Worm (Caenorhabditis elegans) whole organism, L2 larva: ENCODE results near the gene moma-1.

Source experiments
- C34F6.9 ChIP-seq: fragments of 150-350 bp; optimal IDR thresholded peaks from 2 replicates; lab custom pipeline; 2014; ENCODE audit warnings: missing biosample characterization, missing genetic modification characterization
- R02D3.7 ChIP-seq: fragments of 150-350 bp; optimal IDR thresholded peaks from 2 replicates; lab custom pipeline; 2014; ENCODE audit warnings: missing biosample characterization, missing genetic modification characterization
- Y55F3AM.14 ChIP-seq: fragments of 200-800 bp; sonication (Bioruptor generic); optimal IDR thresholded peaks from 2 replicates; lab custom pipeline; 2018; ENCODE audit warnings: mild to moderate bottlenecking, missing genetic modification characterization, missing compliant biosample characterization
- ZK546.5 ChIP-seq: sonication (generic microtip); optimal IDR thresholded peaks from 2 replicates; lab custom pipeline; 2017; ENCODE audit warnings: missing biosample characterization, missing genetic modification characterization
- alr-1 ChIP-seq: fragments of 150-350 bp; optimal IDR thresholded peaks from 2 replicates; lab custom pipeline; 2014; ENCODE audit warnings: missing biosample characterization, missing genetic modification characterization
- aly-2 ChIP-seq: fragments of 150-350 bp; optimal IDR thresholded peaks from 2 replicates; lab custom pipeline; 2014; ENCODE audit warnings: missing biosample characterization, missing genetic modification characterization
- ama-1 ChIP-seq: fragments of 150-350 bp; optimal IDR thresholded peaks from 2 replicates; lab custom pipeline; 2018; ENCODE audit warnings: inconsistent platforms
- blmp-1 ChIP-seq: sonication (generic microtip); optimal IDR thresholded peaks from 2 replicates; lab custom pipeline; 2017; ENCODE audit warnings: missing genetic modification characterization, mild to moderate bottlenecking, missing compliant biosample characterization, antibody characterized with exemption, moderate library complexity; ENCODE audit not compliant: insufficient read depth
- ceh-16 ChIP-seq: fragments of 150-350 bp; optimal IDR thresholded peaks from 2 replicates; lab custom pipeline; 2014; ENCODE audit warnings: missing biosample characterization, missing genetic modification characterization
- crh-2 ChIP-seq: sonication (generic microtip); optimal IDR thresholded peaks from 2 replicates; lab custom pipeline; 2017; ENCODE audit warnings: missing biosample characterization, missing genetic modification characterization
- dmd-4 ChIP-seq: sonication (generic microtip); optimal IDR thresholded peaks from 2 replicates; lab custom pipeline; 2017; ENCODE audit warnings: missing biosample characterization, missing genetic modification characterization
- egl-27 ChIP-seq: sonication (generic microtip); optimal IDR thresholded peaks from 3 replicates; lab custom pipeline; 2017; ENCODE audit warnings: missing biosample characterization, missing genetic modification reagents, missing genetic modification characterization
- elt-1 ChIP-seq: fragments of 150-350 bp; optimal IDR thresholded peaks from 2 replicates; lab custom pipeline; 2014; ENCODE audit warnings: missing biosample characterization, missing genetic modification characterization
- elt-3 ChIP-seq: sonication (generic microtip); optimal IDR thresholded peaks from 2 replicates; lab custom pipeline; 2017; ENCODE audit warnings: missing biosample characterization, missing genetic modification characterization
- fos-1 ChIP-seq: fragments of 150-350 bp; optimal IDR thresholded peaks from 2 replicates; lab custom pipeline; 2014; ENCODE audit warnings: missing biosample characterization, missing genetic modification characterization
- gmeb-1 ChIP-seq: fragments of 150-350 bp; optimal IDR thresholded peaks from 2 replicates; lab custom pipeline; 2014; ENCODE audit warnings: missing biosample characterization, missing genetic modification characterization
- lin-11 ChIP-seq: fragments of 150-350 bp; sonication (generic microtip); optimal IDR thresholded peaks from 2 replicates; lab custom pipeline; 2014; ENCODE audit warnings: missing biosample characterization, missing genetic modification characterization, inconsistent platforms, mixed read lengths
- lin-13 ChIP-seq: fragments of 150-350 bp; optimal IDR thresholded peaks from 2 replicates; lab custom pipeline; 2014; ENCODE audit warnings: missing biosample characterization, missing genetic modification reagents, missing genetic modification characterization
- lin-39 ChIP-seq: fragments of 150-350 bp; optimal IDR thresholded peaks from 2 replicates; lab custom pipeline; 2014; ENCODE audit warnings: missing biosample characterization, missing genetic modification reagents, missing genetic modification characterization
- lsy-2 ChIP-seq, 2 experiments: fragments of 150-350 bp in 1 of 2; sonication (generic microtip) in 1 of 2; optimal IDR thresholded peaks; 2 replicates each; lab custom pipeline; 2014 to 2017; ENCODE audit warnings: missing biosample characterization in 2 of 2, missing genetic modification characterization in 2 of 2
- mab-5 ChIP-seq: fragments of 150-350 bp; optimal IDR thresholded peaks from 2 replicates; lab custom pipeline; 2014; ENCODE audit warnings: missing biosample characterization, missing genetic modification characterization
- mbf-1 ChIP-seq: sonication (generic microtip); optimal IDR thresholded peaks from 2 replicates; lab custom pipeline; 2017; ENCODE audit warnings: missing biosample characterization, missing genetic modification characterization
- mdl-1 ChIP-seq, 2 experiments: fragments of 150-350 bp in 1 of 2; sonication (generic microtip) in 1 of 2; optimal IDR thresholded peaks; 2 replicates each; lab custom pipeline; 2017; ENCODE audit warnings: missing biosample characterization in 2 of 2, missing genetic modification characterization in 2 of 2
- nhr-10 ChIP-seq: sonication (generic microtip); optimal IDR thresholded peaks from 2 replicates; lab custom pipeline; 2017; ENCODE audit warnings: missing biosample characterization, missing genetic modification characterization
- nhr-11 ChIP-seq: fragments of 150-350 bp; optimal IDR thresholded peaks from 2 replicates; lab custom pipeline; 2014; ENCODE audit warnings: missing biosample characterization, missing genetic modification characterization
- nhr-129 ChIP-seq: fragments of 150-350 bp; optimal IDR thresholded peaks from 2 replicates; lab custom pipeline; 2014; ENCODE audit warnings: missing biosample characterization, missing genetic modification characterization
- nhr-21 ChIP-seq: fragments of 150-350 bp; optimal IDR thresholded peaks from 2 replicates; lab custom pipeline; 2014; ENCODE audit warnings: missing biosample characterization, missing genetic modification characterization
- nhr-23 ChIP-seq: fragments of 150-350 bp; optimal IDR thresholded peaks from 2 replicates; lab custom pipeline; 2014; ENCODE audit warnings: missing biosample characterization, missing genetic modification reagents, missing genetic modification characterization
- nhr-237 ChIP-seq: fragments of 150-350 bp; optimal IDR thresholded peaks from 2 replicates; lab custom pipeline; 2014; ENCODE audit warnings: missing biosample characterization, missing genetic modification characterization
- nhr-25 ChIP-seq: fragments of 150-350 bp; sonication (generic microtip); optimal IDR thresholded peaks from 3 replicates; lab custom pipeline; 2014; ENCODE audit warnings: missing biosample characterization, missing genetic modification characterization
- nhr-6 ChIP-seq: fragments of 150-350 bp; optimal IDR thresholded peaks from 2 replicates; lab custom pipeline; 2014; ENCODE audit warnings: missing biosample characterization, missing genetic modification characterization
- nhr-77 ChIP-seq: fragments of 150-350 bp; optimal IDR thresholded peaks from 2 replicates; lab custom pipeline; 2014; ENCODE audit warnings: missing biosample characterization, missing genetic modification characterization
- peb-1 ChIP-seq: fragments of 150-350 bp; optimal IDR thresholded peaks from 2 replicates; lab custom pipeline; 2014; ENCODE audit warnings: missing biosample characterization, missing genetic modification characterization
- sem-4 ChIP-seq: fragments of 150-350 bp; optimal IDR thresholded peaks from 2 replicates; lab custom pipeline; 2014; ENCODE audit warnings: missing biosample characterization, missing genetic modification reagents, missing genetic modification characterization
- skn-1 ChIP-seq: sonication (generic microtip); optimal IDR thresholded peaks from 2 replicates; lab custom pipeline; 2017; ENCODE audit warnings: missing biosample characterization, missing genetic modification characterization
- sma-3 ChIP-seq: sonication (generic microtip); optimal IDR thresholded peaks from 2 replicates; lab custom pipeline; 2016; ENCODE audit warnings: missing genetic modification reagents, missing genetic modification characterization, missing compliant biosample characterization
- sma-9 ChIP-seq, 2 experiments: fragments of 150-350 bp in 1 of 2; sonication (generic microtip) in 1 of 2; optimal IDR thresholded peaks; 2 replicates each; lab custom pipeline; 2014 to 2016; ENCODE audit warnings: missing genetic modification characterization in 2 of 2, mild to moderate bottlenecking in 1 of 2, missing biosample characterization in 1 of 2, missing compliant biosample characterization in 1 of 2, missing genetic modification reagents in 1 of 2, moderate library complexity in 1 of 2
- snpc-4 ChIP-seq: fragments of 150-350 bp; optimal IDR thresholded peaks from 2 replicates; lab custom pipeline; 2014; ENCODE audit warnings: missing biosample characterization, missing genetic modification characterization
- unc-39 ChIP-seq: fragments of 150-350 bp; optimal IDR thresholded peaks from 2 replicates; lab custom pipeline; 2014; ENCODE audit warnings: missing biosample characterization, missing genetic modification characterization
- unc-55 ChIP-seq: fragments of 150-350 bp; sonication (generic microtip); optimal IDR thresholded peaks from 3 replicates; lab custom pipeline; 2014; ENCODE audit warnings: missing biosample characterization, missing genetic modification reagents, missing genetic modification characterization
- unc-62 ChIP-seq: fragments of 150-350 bp; optimal IDR thresholded peaks from 2 replicates; lab custom pipeline; 2014; ENCODE audit warnings: missing biosample characterization, missing genetic modification reagents, missing genetic modification characterization
- zag-1 ChIP-seq: fragments of 150-350 bp; optimal IDR thresholded peaks from 2 replicates; lab custom pipeline; 2014; ENCODE audit warnings: missing biosample characterization, missing genetic modification characterization
- ztf-1 ChIP-seq: fragments of 200-800 bp; sonication (Bioruptor generic); conservative IDR thresholded peaks from 2 replicates; pipeline ENCODE4 v1.3.6; 2022; ENCODE audit warnings: missing genetic modification characterization, missing compliant biosample characterization
- ztf-11 ChIP-seq: sonication (generic microtip); optimal IDR thresholded peaks from 2 replicates; lab custom pipeline; 2017; ENCODE audit warnings: missing biosample characterization, missing genetic modification characterization
- ztf-4 ChIP-seq: fragments of 150-350 bp; optimal IDR thresholded peaks from 2 replicates; lab custom pipeline; 2014; ENCODE audit warnings: missing biosample characterization, missing genetic modification characterization

moma-1 gene

ce11 chrIII:832855-833504 lies 19.2 kb downstream of the moma-1 start, which contains the start of gene zip-2:
zip-2 (plus strand) TSS chrIII:832982.
- TF ChIP-seq nhr-6 (tag; lab: Kevin White, UChicago) (no peak), ceh-16 (tag; lab: Kevin White, UChicago) (no peak), zag-1 (tag; lab: Kevin White, UChicago) (no peak), Y55F3AM.14 (GFP tag; lab: Kevin White, UChicago) (no peak), nhr-11 (no peak), C34F6.9 (tag; lab: Kevin White, UChicago) (peak; percentile 18), ztf-11 (tag; lab: Kevin White, UChicago) (no peak), fos-1 (tag; lab: Kevin White, UChicago) (peak; percentile 95), skn-1 (tag; lab: Kevin White, UChicago) (no peak), mab-5 (tag; lab: Kevin White, UChicago) (no peak), lin-11 (no peak), sma-3 (GFP tag; lab: Kevin White, UChicago) (peak; percentile 11), lin-39 (tag; lab: Kevin White, UChicago) (no peak), mdl-1 (tag; optimal IDR thresholded peaks at IDR 0.05; lab: Kevin White, UChicago) (no peak), nhr-21 (peak; percentile 45), unc-62 (GFP tag; lab: Kevin White, UChicago) (no peak), ztf-4 (tag; lab: Kevin White, UChicago) (no peak), nhr-23 (tag; lab: Kevin White, UChicago) (no peak), sma-9 (GFP tag; optimal IDR thresholded peaks at IDR 0.05; lab: Kevin White, UChicago) (peak; percentile 60), sma-9 (tag; optimal IDR thresholded peaks at IDR 0.05; lab: Kevin White, UChicago) (no peak), unc-55 (GFP tag; lab: Kevin White, UChicago) (no peak), nhr-77 (no peak), snpc-4 (tag; lab: Kevin White, UChicago) (no peak), aly-2 (tag; lab: Kevin White, UChicago) (no peak), crh-2 (peak; percentile 76), R02D3.7 (tag; lab: Kevin White, UChicago) (no peak), lin-13 (GFP tag; lab: Kevin White, UChicago) (peak; percentile 4), unc-39 (tag; lab: Kevin White, UChicago) (no peak), mbf-1 (tag; lab: Kevin White, UChicago) (no peak), alr-1 (tag; lab: Kevin White, UChicago) (no peak), sem-4 (tag; lab: Kevin White, UChicago) (no peak), lsy-2 (tag; optimal IDR thresholded peaks at IDR 0.05; lab: Kevin White, UChicago) (no peak), blmp-1 (no peak), nhr-129 (peak; percentile 88), ZK546.5 (tag; lab: Kevin White, UChicago) (no peak), nhr-25 (peak; percentile 16), elt-1 (tag; lab: Kevin White, UChicago) (no peak), ztf-1 (GFP tag; lab: Robert Waterston, UW) (no peak), peb-1 (no peak), egl-27 (tag; lab: Kevin White, UChicago) (no peak), dmd-4 (no peak), elt-3 (tag; lab: Kevin White, UChicago) (no peak), gmeb-1 (peak; percentile 49), ama-1 (peak; percentile 2), nhr-10 (no peak), nhr-237 (tag; lab: Kevin White, UChicago) (no peak)
- TF ChIP-seq, all 48 proteins: peak for 11

DNA sequence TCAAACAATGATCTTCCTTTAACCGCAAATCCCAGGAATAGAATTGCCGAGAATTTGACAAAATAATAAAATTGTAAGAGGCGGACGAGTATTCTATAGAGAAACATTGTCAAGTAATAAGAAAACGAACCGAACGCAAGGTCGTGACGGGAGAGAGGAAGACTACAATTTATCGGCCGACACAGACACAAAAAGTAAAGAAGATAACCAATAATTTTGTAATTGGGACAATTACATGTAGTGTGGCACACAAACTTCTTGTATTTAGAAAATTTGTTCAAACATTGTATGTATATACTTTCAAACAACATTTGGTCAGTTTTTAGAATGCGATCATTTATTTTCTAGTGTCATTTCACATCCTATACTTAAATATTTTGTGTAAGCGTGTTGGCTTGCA lies 20.2 kb downstream of the moma-1 start, which contains the start of gene ceeh-1:
ceeh-1 (minus strand) TSS at position 317 of the 400 bp plus-strand sequence.
- TF ChIP-seq skn-1 (tag; lab: Kevin White, UChicago) = no peak
- no peak for TF ChIP-seq C34F6.9 (tag; lab: Kevin White, UChicago)
- TF ChIP-seq fos-1 (tag; lab: Kevin White, UChicago) = peak; percentile 32
- TF ChIP-seq nhr-129 = no peak
- no peak for TF ChIP-seq nhr-21
- no peak for TF ChIP-seq nhr-77
